Worm (Caenorhabditis elegans) whole organism, L2 larva: ENCODE data around the gene C25E10.7.

Experiments used
- C34F6.9 ChIP-seq: fragments of 150-350 bp; optimal IDR thresholded peaks from 2 replicates; lab custom pipeline; 2014; ENCODE audit warnings: missing biosample characterization, missing genetic modification characterization
- F13H6.1 ChIP-seq: sonication (generic microtip); optimal IDR thresholded peaks from 2 replicates; lab custom pipeline; 2016; ENCODE audit warnings: missing genetic modification characterization, missing compliant biosample characterization
- R02D3.7 ChIP-seq: fragments of 150-350 bp; optimal IDR thresholded peaks from 2 replicates; lab custom pipeline; 2014; ENCODE audit warnings: missing biosample characterization, missing genetic modification characterization
- Y55F3AM.14 ChIP-seq: fragments of 200-800 bp; sonication (Bioruptor generic); optimal IDR thresholded peaks from 2 replicates; lab custom pipeline; 2018; ENCODE audit warnings: mild to moderate bottlenecking, missing genetic modification characterization, missing compliant biosample characterization
- ZK546.5 ChIP-seq: sonication (generic microtip); optimal IDR thresholded peaks from 2 replicates; lab custom pipeline; 2017; ENCODE audit warnings: missing biosample characterization, missing genetic modification characterization
- alr-1 ChIP-seq: fragments of 150-350 bp; optimal IDR thresholded peaks from 2 replicates; lab custom pipeline; 2014; ENCODE audit warnings: missing biosample characterization, missing genetic modification characterization
- aly-2 ChIP-seq: fragments of 150-350 bp; optimal IDR thresholded peaks from 2 replicates; lab custom pipeline; 2014; ENCODE audit warnings: missing biosample characterization, missing genetic modification characterization
- ama-1 ChIP-seq: fragments of 150-350 bp; optimal IDR thresholded peaks from 2 replicates; lab custom pipeline; 2018; ENCODE audit warnings: inconsistent platforms
- blmp-1 ChIP-seq: sonication (generic microtip); optimal IDR thresholded peaks from 2 replicates; lab custom pipeline; 2017; ENCODE audit warnings: missing genetic modification characterization, mild to moderate bottlenecking, missing compliant biosample characterization, antibody characterized with exemption, moderate library complexity; ENCODE audit not compliant: insufficient read depth
- ceh-16 ChIP-seq: fragments of 150-350 bp; optimal IDR thresholded peaks from 2 replicates; lab custom pipeline; 2014; ENCODE audit warnings: missing biosample characterization, missing genetic modification characterization
- ceh-82 ChIP-seq: fragments of 150-350 bp; optimal IDR thresholded peaks from 2 replicates; lab custom pipeline; 2014; ENCODE audit warnings: missing biosample characterization, missing genetic modification characterization
- crh-2 ChIP-seq: sonication (generic microtip); optimal IDR thresholded peaks from 2 replicates; lab custom pipeline; 2017; ENCODE audit warnings: missing biosample characterization, missing genetic modification characterization
- dmd-4 ChIP-seq: sonication (generic microtip); optimal IDR thresholded peaks from 2 replicates; lab custom pipeline; 2017; ENCODE audit warnings: missing biosample characterization, missing genetic modification characterization
- egl-27 ChIP-seq: sonication (generic microtip); optimal IDR thresholded peaks from 3 replicates; lab custom pipeline; 2017; ENCODE audit warnings: missing biosample characterization, missing genetic modification reagents, missing genetic modification characterization
- elt-1 ChIP-seq: fragments of 150-350 bp; optimal IDR thresholded peaks from 2 replicates; lab custom pipeline; 2014; ENCODE audit warnings: missing biosample characterization, missing genetic modification characterization
- elt-3 ChIP-seq: sonication (generic microtip); optimal IDR thresholded peaks from 2 replicates; lab custom pipeline; 2017; ENCODE audit warnings: missing biosample characterization, missing genetic modification characterization
- fos-1 ChIP-seq: fragments of 150-350 bp; optimal IDR thresholded peaks from 2 replicates; lab custom pipeline; 2014; ENCODE audit warnings: missing biosample characterization, missing genetic modification characterization
- lin-11 ChIP-seq: fragments of 150-350 bp; sonication (generic microtip); optimal IDR thresholded peaks from 2 replicates; lab custom pipeline; 2014; ENCODE audit warnings: missing biosample characterization, missing genetic modification characterization, inconsistent platforms, mixed read lengths
- lin-13 ChIP-seq: fragments of 150-350 bp; optimal IDR thresholded peaks from 2 replicates; lab custom pipeline; 2014; ENCODE audit warnings: missing biosample characterization, missing genetic modification reagents, missing genetic modification characterization
- lin-39 ChIP-seq: fragments of 150-350 bp; optimal IDR thresholded peaks from 2 replicates; lab custom pipeline; 2014; ENCODE audit warnings: missing biosample characterization, missing genetic modification reagents, missing genetic modification characterization
- lsy-2 ChIP-seq, 2 experiments: fragments of 150-350 bp in 1 of 2; sonication (generic microtip) in 1 of 2; optimal IDR thresholded peaks; 2 replicates each; lab custom pipeline; 2014 to 2017; ENCODE audit warnings: missing biosample characterization in 2 of 2, missing genetic modification characterization in 2 of 2
- mab-5 ChIP-seq: fragments of 150-350 bp; optimal IDR thresholded peaks from 2 replicates; lab custom pipeline; 2014; ENCODE audit warnings: missing biosample characterization, missing genetic modification characterization
- mbf-1 ChIP-seq: sonication (generic microtip); optimal IDR thresholded peaks from 2 replicates; lab custom pipeline; 2017; ENCODE audit warnings: missing biosample characterization, missing genetic modification characterization
- mdl-1 ChIP-seq, 2 experiments: fragments of 150-350 bp in 1 of 2; sonication (generic microtip) in 1 of 2; optimal IDR thresholded peaks; 2 replicates each; lab custom pipeline; 2017; ENCODE audit warnings: missing biosample characterization in 2 of 2, missing genetic modification characterization in 2 of 2
- nhr-10 ChIP-seq: sonication (generic microtip); optimal IDR thresholded peaks from 2 replicates; lab custom pipeline; 2017; ENCODE audit warnings: missing biosample characterization, missing genetic modification characterization
- nhr-11 ChIP-seq: fragments of 150-350 bp; optimal IDR thresholded peaks from 2 replicates; lab custom pipeline; 2014; ENCODE audit warnings: missing biosample characterization, missing genetic modification characterization
- nhr-12 ChIP-seq: fragments of 150-350 bp; optimal IDR thresholded peaks from 2 replicates; lab custom pipeline; 2014; ENCODE audit warnings: missing biosample characterization, missing genetic modification characterization
- nhr-129 ChIP-seq: fragments of 150-350 bp; optimal IDR thresholded peaks from 2 replicates; lab custom pipeline; 2014; ENCODE audit warnings: missing biosample characterization, missing genetic modification characterization
- nhr-21 ChIP-seq: fragments of 150-350 bp; optimal IDR thresholded peaks from 2 replicates; lab custom pipeline; 2014; ENCODE audit warnings: missing biosample characterization, missing genetic modification characterization
- nhr-23 ChIP-seq: fragments of 150-350 bp; optimal IDR thresholded peaks from 2 replicates; lab custom pipeline; 2014; ENCODE audit warnings: missing biosample characterization, missing genetic modification reagents, missing genetic modification characterization
- nhr-237 ChIP-seq: fragments of 150-350 bp; optimal IDR thresholded peaks from 2 replicates; lab custom pipeline; 2014; ENCODE audit warnings: missing biosample characterization, missing genetic modification characterization
- nhr-77 ChIP-seq: fragments of 150-350 bp; optimal IDR thresholded peaks from 2 replicates; lab custom pipeline; 2014; ENCODE audit warnings: missing biosample characterization, missing genetic modification characterization
- peb-1 ChIP-seq: fragments of 150-350 bp; optimal IDR thresholded peaks from 2 replicates; lab custom pipeline; 2014; ENCODE audit warnings: missing biosample characterization, missing genetic modification characterization
- sem-4 ChIP-seq: fragments of 150-350 bp; optimal IDR thresholded peaks from 2 replicates; lab custom pipeline; 2014; ENCODE audit warnings: missing biosample characterization, missing genetic modification reagents, missing genetic modification characterization
- skn-1 ChIP-seq: sonication (generic microtip); optimal IDR thresholded peaks from 2 replicates; lab custom pipeline; 2017; ENCODE audit warnings: missing biosample characterization, missing genetic modification characterization
- sma-9 ChIP-seq, 2 experiments: fragments of 150-350 bp in 1 of 2; sonication (generic microtip) in 1 of 2; optimal IDR thresholded peaks; 2 replicates each; lab custom pipeline; 2014 to 2016; ENCODE audit warnings: missing genetic modification characterization in 2 of 2, mild to moderate bottlenecking in 1 of 2, missing biosample characterization in 1 of 2, missing compliant biosample characterization in 1 of 2, missing genetic modification reagents in 1 of 2, moderate library complexity in 1 of 2
- unc-39 ChIP-seq: fragments of 150-350 bp; optimal IDR thresholded peaks from 2 replicates; lab custom pipeline; 2014; ENCODE audit warnings: missing biosample characterization, missing genetic modification characterization
- unc-55 ChIP-seq: fragments of 150-350 bp; sonication (generic microtip); optimal IDR thresholded peaks from 3 replicates; lab custom pipeline; 2014; ENCODE audit warnings: missing biosample characterization, missing genetic modification reagents, missing genetic modification characterization
- unc-62 ChIP-seq: fragments of 150-350 bp; optimal IDR thresholded peaks from 2 replicates; lab custom pipeline; 2014; ENCODE audit warnings: missing biosample characterization, missing genetic modification reagents, missing genetic modification characterization
- zag-1 ChIP-seq: fragments of 150-350 bp; optimal IDR thresholded peaks from 2 replicates; lab custom pipeline; 2014; ENCODE audit warnings: missing biosample characterization, missing genetic modification characterization
- ztf-1 ChIP-seq: fragments of 200-800 bp; sonication (Bioruptor generic); conservative IDR thresholded peaks from 2 replicates; pipeline ENCODE4 v1.3.6; 2022; ENCODE audit warnings: missing genetic modification characterization, missing compliant biosample characterization
- ztf-11 ChIP-seq: sonication (generic microtip); optimal IDR thresholded peaks from 2 replicates; lab custom pipeline; 2017; ENCODE audit warnings: missing biosample characterization, missing genetic modification characterization
- ztf-4 ChIP-seq: fragments of 150-350 bp; optimal IDR thresholded peaks from 2 replicates; lab custom pipeline; 2014; ENCODE audit warnings: missing biosample characterization, missing genetic modification characterization

Gene C25E10.7

ce11 chrV:9051100-9051499 is at the start of gene C25E10.7:
TSS of gene C25E10.7 (minus strand) at chrV:9051200.
- TF ChIP-seq nhr-77 (tag; lab: Kevin White, UChicago) (no peak), mab-5 (tag; lab: Kevin White, UChicago) (no peak), aly-2 (tag; lab: Kevin White, UChicago) (no peak), unc-62 (GFP tag; lab: Kevin White, UChicago) (no peak), elt-1 (no peak), F13H6.1 (no peak), ztf-1 (no peak), crh-2 (tag; lab: Kevin White, UChicago) (no peak), ceh-82 (tag; lab: Kevin White, UChicago) (no peak)

- no peak for TF ChIP-seq peb-1 (tag; lab: Kevin White, UChicago)
- peak; percentile 5 for TF ChIP-seq fos-1
These were observed 47.4 kb upstream of the C25E10.7 start, which contains the start of gene F21C10.9 for ce11 chrV:9098280-9098973. TSS of gene F21C10.9 (minus strand) at chrV:9098696.

- peak; percentile 38 for TF ChIP-seq nhr-129 (tag; lab: Kevin White, UChicago)
- TF ChIP-seq F13H6.1 = no peak
These were observed 46.2 kb upstream of the C25E10.7 start for ce11 chrV:9097213-9097612.

ce11 chrV:9096674-9097073 is 45.7 kb upstream of the C25E10.7 start:
- TF ChIP-seq mdl-1 (tag; optimal IDR thresholded peaks at IDR 0.05; lab: Kevin White, UChicago) (no peak), nhr-237 (tag; lab: Kevin White, UChicago) (no peak), nhr-11 (no peak), skn-1 (no peak), sma-9 (GFP tag; optimal IDR thresholded peaks at IDR 0.05; lab: Kevin White, UChicago) (no peak), sma-9 (tag; optimal IDR thresholded peaks at IDR 0.05; lab: Kevin White, UChicago) (no peak), unc-55 (GFP tag; lab: Kevin White, UChicago) (no peak), alr-1 (tag; lab: Kevin White, UChicago) (no peak), ztf-1 (no peak), lin-13 (GFP tag; lab: Kevin White, UChicago) (no peak), Y55F3AM.14 (GFP tag; lab: Kevin White, UChicago) (no peak)

ce11 chrV:9095613-9096317 is 44.8 kb upstream of the C25E10.7 start, which contains the start of gene F21C10.10:
TSS of gene F21C10.10 (plus strand) at chrV:9096267.
- no peak for TF ChIP-seq unc-39
- TF ChIP-seq unc-55 (GFP tag; lab: Kevin White, UChicago) = peak; percentile 29
- no peak for TF ChIP-seq nhr-12 (tag; lab: Kevin White, UChicago)
- peak; percentile 72 for TF ChIP-seq blmp-1 (tag; lab: Kevin White, UChicago)
- TF ChIP-seq ZK546.5 (tag; lab: Kevin White, UChicago) = no peak
- TF ChIP-seq mbf-1 (tag; lab: Kevin White, UChicago) = no peak
- peak; percentile 88 for TF ChIP-seq Y55F3AM.14 (GFP tag; lab: Kevin White, UChicago)
- no peak for TF ChIP-seq ceh-82 (tag; lab: Kevin White, UChicago)
- TF ChIP-seq ztf-11 = no peak
- TF ChIP-seq ama-1 (lab: Kevin White, UChicago) = no peak
- TF ChIP-seq nhr-129 (tag; lab: Kevin White, UChicago) = peak; percentile 88
- TF ChIP-seq elt-3 (tag; lab: Kevin White, UChicago) = no peak
- peak in 1 of 2 experiments; percentile 85 for TF ChIP-seq lsy-2 (tag; optimal IDR thresholded peaks at IDR 0.05; lab: Kevin White, UChicago)
- TF ChIP-seq elt-1 = no peak
- TF ChIP-seq nhr-11 = no peak
- no peak for TF ChIP-seq unc-62 (GFP tag; lab: Kevin White, UChicago)
- TF ChIP-seq crh-2 (tag; lab: Kevin White, UChicago) = peak; percentile 88
- no peak for TF ChIP-seq nhr-10 (tag; lab: Kevin White, UChicago)
- no peak for TF ChIP-seq zag-1 (tag; lab: Kevin White, UChicago)
- peak; percentile 77 for TF ChIP-seq sem-4 (tag; lab: Kevin White, UChicago)
- TF ChIP-seq ceh-16 (tag; lab: Kevin White, UChicago) = no peak
- TF ChIP-seq C34F6.9 = peak; percentile 86
- TF ChIP-seq lin-11 = no peak
- TF ChIP-seq dmd-4 (tag; lab: Kevin White, UChicago) = no peak
- TF ChIP-seq ztf-4 = peak; percentile 86
- no peak for TF ChIP-seq nhr-237 (tag; lab: Kevin White, UChicago)
- no peak for TF ChIP-seq R02D3.7
- TF ChIP-seq lin-39 (tag; lab: Kevin White, UChicago) = no peak
- peak; percentile 85 for TF ChIP-seq egl-27
- peak; percentile 96 for TF ChIP-seq nhr-21 (tag; lab: Kevin White, UChicago)
- TF ChIP-seq nhr-23 = no peak
- TF ChIP-seq mab-5 (tag; lab: Kevin White, UChicago) = peak; percentile 17
- TF ChIP-seq fos-1 = peak; percentile 70
- no peak for TF ChIP-seq skn-1
